Fruit fly (Drosophila melanogaster): ENCODE results near the gene CG43098.

Gene CG43098

DNA sequence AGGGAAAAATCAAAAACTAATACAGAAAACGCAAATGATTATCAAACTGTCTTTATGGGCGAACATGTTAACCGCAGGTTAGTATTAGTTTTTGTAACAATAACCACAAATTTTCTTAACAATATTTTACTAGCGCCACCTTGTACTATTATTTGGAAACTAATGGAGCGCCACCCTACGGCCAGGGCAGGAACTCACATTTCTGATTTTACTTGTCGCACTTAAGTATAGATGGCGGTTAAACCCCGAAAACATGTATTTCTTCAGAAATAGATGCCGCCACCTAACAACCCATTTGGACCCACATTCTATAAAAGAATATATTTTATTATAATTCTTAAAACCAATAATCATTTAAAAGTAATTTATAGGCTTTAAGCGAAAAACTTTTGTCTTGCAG is 42.5 kb upstream of the CG43098 start (continued):
- TF ChIP-seq CG12071 (GFP tag; optimal IDR thresholded peaks at IDR 0.05) (no peak), CG30403 (GFP tag; optimal IDR thresholded peaks at IDR 0.05) (peak; percentile 91), CrebB (tag; optimal IDR thresholded peaks at IDR 0.05) (peak; percentile 9), ap (GFP tag; IDR thresholded peaks at IDR 0.05) (no peak), jigr1 (GFP tag; IDR thresholded peaks at IDR 0.05) (no peak; the same call in 2 of the 3 replicates), CG17568 (GFP tag; optimal IDR thresholded peaks at IDR 0.05) (peak; percentile 35)

DNA sequence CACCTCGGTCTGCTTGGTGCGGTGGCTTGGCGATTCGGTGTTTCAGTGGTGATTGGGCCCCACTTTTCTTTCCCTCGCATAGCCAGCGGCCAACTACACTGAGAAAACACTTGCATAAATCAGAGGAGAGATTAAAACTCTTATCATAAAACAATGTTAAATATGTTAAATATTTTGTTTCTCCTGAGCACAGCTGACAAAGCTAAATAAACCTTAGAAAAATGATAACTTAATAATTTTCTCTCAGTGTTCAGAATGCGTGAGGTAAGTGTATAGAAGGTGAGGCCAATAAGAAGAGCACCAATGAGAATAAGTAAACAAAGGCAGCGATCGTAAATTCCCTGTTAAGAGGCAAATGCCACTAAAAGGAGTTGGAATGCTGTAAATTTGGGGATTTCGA is 41.6 kb upstream of the CG43098 start:
- TF ChIP-seq CG18011 (GFP tag; optimal IDR thresholded peaks at IDR 0.05) (no peak), Atf6 (GFP tag; IDR thresholded peaks at IDR 0.05) (no peak), bsh (GFP tag; optimal IDR thresholded peaks at IDR 0.05) (peak; percentile 43 to 95), unc-4 (GFP tag; IDR thresholded peaks at IDR 0.05; ENCODE audit: partially characterized antibody) (no peak), shn (GFP tag; optimal IDR thresholded peaks at IDR 0.05) (peak; percentile 62), Gug (GFP tag; IDR thresholded peaks at IDR 0.05) (peak; percentile 60; the same call in 3 of the 4 replicates), grn (GFP tag; optimal IDR thresholded peaks at IDR 0.05) (peak; percentile 54), fd96Cb (tag; optimal IDR thresholded peaks at IDR 0.05) (peak; percentile 78), CG7271 (tag; optimal IDR thresholded peaks at IDR 0.05) (peak; percentile 25), CG7786 (GFP tag; optimal IDR thresholded peaks at IDR 0.05) (peak; percentile 70), Dip3 (GFP tag; optimal IDR thresholded peaks at IDR 0.05) (peak; percentile 37), gce (GFP tag; IDR thresholded peaks at IDR 0.05) (peak; percentile 67; the same call in 1 of the 3 replicates), sisA (GFP tag; IDR thresholded peaks at IDR 0.05) (peak; percentile 82), HHEX (GFP tag; optimal IDR thresholded peaks at IDR 0.05) (peak; percentile 57), HmgD (GFP tag; optimal IDR thresholded peaks at IDR 0.05) (no peak), CG6254 (GFP tag; optimal IDR thresholded peaks at IDR 0.05) (peak; percentile 74), CG30403 (GFP tag; optimal IDR thresholded peaks at IDR 0.05) (peak; percentile 83), grau (tag; optimal IDR thresholded peaks at IDR 0.05) (peak; percentile 81), CG3281 (GFP tag; optimal IDR thresholded peaks at IDR 0.05) (peak; percentile 12), CG2202 (tag; optimal IDR thresholded peaks at IDR 0.05) (peak; percentile 93), run (tag; optimal IDR thresholded peaks at IDR 0.05) (peak; percentile 45), CG14050 (GFP tag; IDR thresholded peaks at IDR 0.05) (peak; percentile 43; the same call in 2 of the 3 replicates), br (optimal IDR thresholded peaks at IDR 0.05) (no peak), ap (GFP tag; IDR thresholded peaks at IDR 0.05) (peak; percentile 33; the same call in 1 of the 2 replicates), Optix (GFP tag; IDR thresholded peaks at IDR 0.05) (peak; percentile 75; the same call in 1 of the 3 replicates), slp2 (GFP tag; optimal IDR thresholded peaks at IDR 0.05) (peak; percentile 65), CG4617 (GFP tag; optimal IDR thresholded peaks at IDR 0.05; ENCODE audit: borderline replicate concordance) (peak; percentile 58), cato (GFP tag; optimal IDR thresholded peaks at IDR 0.05; ENCODE audit: borderline replicate concordance) (peak; percentile 74), sens (GFP tag) (peak; percentile 98), CTCF (GFP tag; optimal IDR thresholded peaks at IDR 0.05) (no peak), trh (GFP tag; optimal IDR thresholded peaks at IDR 0.05) (peak; percentile 61), CG8359 (GFP tag; optimal IDR thresholded peaks at IDR 0.05; ENCODE audit: borderline replicate concordance) (peak; percentile 31), crc (GFP tag; optimal IDR thresholded peaks at IDR 0.05) (peak; percentile 21), Nf-YB (GFP tag; optimal IDR thresholded peaks at IDR 0.05) (peak; percentile 86), wek (GFP tag; optimal IDR thresholded peaks at IDR 0.05) (no peak), CG4404 (GFP tag; IDR thresholded peaks at IDR 0.05) (peak; percentile 77), Asciz (GFP tag; optimal IDR thresholded peaks at IDR 0.05) (peak; percentile 39), da (GFP tag; optimal IDR thresholded peaks at IDR 0.05) (no peak), hkb (optimal IDR thresholded peaks at IDR 0.05) (no peak), hkb (GFP tag; IDR thresholded peaks at IDR 0.05) (peak; percentile 82), CG32772 (GFP tag; IDR thresholded peaks at IDR 0.05) (peak; percentile 62), Myb (GFP tag; optimal IDR thresholded peaks at IDR 0.05) (peak; percentile 32), Chrac-16 (GFP tag; optimal IDR thresholded peaks at IDR 0.05) (peak; percentile 87), gcm2 (GFP tag; optimal IDR thresholded peaks at IDR 0.05) (peak; percentile 8), CG7928 (GFP tag; optimal IDR thresholded peaks at IDR 0.05) (peak; percentile 18), NFAT (GFP tag; IDR thresholded peaks at IDR 0.05) (peak; percentile 51; the same call in 1 of the 2 replicates)

Measured in whole organism, embryonic.